Fruit fly (Drosophila melanogaster) whole organism, embryonic: ENCODE measurements around the gene Sce.
A peak's percentile ranks its signal among the peaks of the same experiment; 100 is the strongest.

Source experiments
- Asciz ChIP-seq: fragments of 200-800 bp; sonication (Bioruptor generic); optimal IDR thresholded peaks from 2 replicates; lab custom pipeline; 2017; ENCODE audit warnings: missing biosample characterization, mild to moderate bottlenecking, missing genetic modification characterization, missing genetic modification reagents
- CG11093 ChIP-seq: fragments of 200-800 bp; sonication (Bioruptor generic); IDR thresholded peaks from 3 replicates; pipeline ENCODE4 v1.3.6; 2022; ENCODE audit warnings: missing biosample characterization, missing genetic modification characterization
- CG11560 ChIP-seq: fragments of 200-800 bp; sonication (Bioruptor generic); IDR thresholded peaks from 3 replicates; pipeline ENCODE4 v1.3.6; 2022; ENCODE audit warnings: missing biosample characterization, missing genetic modification characterization
- CG12299 ChIP-seq: fragments of 200-800 bp; sonication (Bioruptor generic); optimal IDR thresholded peaks from 2 replicates; lab custom pipeline; 2018; ENCODE audit warnings: missing biosample characterization, mild to moderate bottlenecking, missing genetic modification characterization
- CG14014 ChIP-seq: fragments of 200-800 bp; sonication (Bioruptor generic); IDR thresholded peaks from 2 replicates; pipeline ENCODE4 v1.3.6; 2022; ENCODE audit warnings: missing biosample characterization, missing genetic modification characterization
- CG14860 ChIP-seq: fragments of 200-800 bp; sonication (Bioruptor generic); IDR thresholded peaks from 3 replicates; pipeline ENCODE4 v1.3.6; 2022; ENCODE audit warnings: missing biosample characterization, missing genetic modification characterization; ENCODE audit not compliant: partially characterized antibody
- CG18476 ChIP-seq: fragments of 200-800 bp; sonication (Bioruptor generic); optimal IDR thresholded peaks from 2 replicates; lab custom pipeline; 2016; ENCODE audit warnings: missing biosample characterization, mild to moderate bottlenecking, missing genetic modification characterization
- CG30403 ChIP-seq: fragments of 200-800 bp; sonication (Bioruptor generic); optimal IDR thresholded peaks from 3 replicates; lab custom pipeline; 2016; ENCODE audit warnings: missing biosample characterization, missing genetic modification characterization
- CG34376 ChIP-seq: fragments of 200-800 bp; sonication (Bioruptor generic); optimal IDR thresholded peaks from 2 replicates; lab custom pipeline; 2018; ENCODE audit warnings: missing biosample characterization, mild to moderate bottlenecking, missing genetic modification characterization
- CG3995 ChIP-seq: fragments of 200-800 bp; sonication (Bioruptor generic); optimal IDR thresholded peaks from 3 replicates; lab custom pipeline; 2016; ENCODE audit warnings: missing biosample characterization, missing genetic modification characterization
- CG4617 ChIP-seq: fragments of 200-800 bp; sonication (Bioruptor generic); optimal IDR thresholded peaks from 3 replicates; lab custom pipeline; 2016; ENCODE audit warnings: missing biosample characterization, missing genetic modification characterization, borderline replicate concordance
- CG6175 ChIP-seq: fragments of 200-800 bp; sonication (Bioruptor generic); IDR thresholded peaks from 3 replicates; pipeline ENCODE4 v1.3.6; 2022; ENCODE audit warnings: missing biosample characterization, missing genetic modification characterization
- CG6272 ChIP-seq: fragments of 200-800 bp; sonication (Bioruptor generic); IDR thresholded peaks from 2 replicates; pipeline ENCODE4 v1.3.6; 2022; ENCODE audit warnings: missing biosample characterization, missing genetic modification characterization
- CG7372 ChIP-seq: fragments of 200-800 bp; sonication (Bioruptor generic); IDR thresholded peaks from 2 replicates; pipeline ENCODE4 v1.3.6; 2022; ENCODE audit warnings: missing biosample characterization, missing genetic modification characterization
- CG9727 ChIP-seq: fragments of 200-800 bp; sonication (Bioruptor generic); optimal IDR thresholded peaks from 3 replicates; lab custom pipeline; 2017; ENCODE audit warnings: missing biosample characterization, mild to moderate bottlenecking, missing genetic modification characterization
- CG9817 ChIP-seq: fragments of 200-800 bp; sonication (Bioruptor generic); optimal IDR thresholded peaks from 2 replicates; lab custom pipeline; 2018; ENCODE audit warnings: missing biosample characterization, mild to moderate bottlenecking, missing genetic modification characterization, moderate library complexity
- CG9876 ChIP-seq: fragments of 200-800 bp; sonication (Bioruptor generic); optimal IDR thresholded peaks from 2 replicates; lab custom pipeline; 2016; ENCODE audit warnings: missing biosample characterization, missing genetic modification characterization
- Deaf1 ChIP-seq: fragments of 200-800 bp; optimal IDR thresholded peaks from 3 replicates; lab custom pipeline; 2019; ENCODE audit warnings: missing biosample characterization, mild to moderate bottlenecking, missing genetic modification characterization, moderate library complexity
- Doc3 ChIP-seq: fragments of 200-800 bp; sonication (Bioruptor generic); IDR thresholded peaks from 3 replicates; pipeline ENCODE4 v1.3.6; 2022; ENCODE audit warnings: missing biosample characterization, missing genetic modification characterization; ENCODE audit not compliant: partially characterized antibody
- Dp ChIP-seq: fragments of 200-800 bp; sonication (Bioruptor generic); optimal IDR thresholded peaks from 2 replicates; lab custom pipeline; 2018; ENCODE audit warnings: missing biosample characterization, mild to moderate bottlenecking, missing genetic modification characterization, moderate library complexity
- Ets97D ChIP-seq: fragments of 200-800 bp; sonication (Bioruptor generic); optimal IDR thresholded peaks from 3 replicates; lab custom pipeline; 2016; ENCODE audit warnings: missing biosample characterization, missing genetic modification characterization
- Hmr ChIP-seq: fragments of 200-800 bp; sonication (Bioruptor generic); optimal IDR thresholded peaks from 3 replicates; lab custom pipeline; 2017; ENCODE audit warnings: mild to moderate bottlenecking, missing biosample characterization, missing genetic modification reagents, missing genetic modification characterization
- Mad ChIP-seq: fragments of 200-800 bp; sonication (Bioruptor generic); optimal IDR thresholded peaks from 2 replicates; lab custom pipeline; 2016; ENCODE audit warnings: missing biosample characterization, missing genetic modification characterization
- Max ChIP-seq: fragments of 200-800 bp; sonication (Bioruptor generic); optimal IDR thresholded peaks from 2 replicates; lab custom pipeline; 2016; ENCODE audit warnings: missing biosample characterization, mild to moderate bottlenecking, missing genetic modification characterization
- NFAT ChIP-seq: fragments of 200-800 bp; sonication (Bioruptor generic); IDR thresholded peaks from 2 replicates; pipeline ENCODE4 v1.3.6; 2022; ENCODE audit warnings: missing biosample characterization, missing genetic modification characterization
- Neu2 ChIP-seq: fragments of 200-800 bp; sonication (Bioruptor generic); optimal IDR thresholded peaks from 3 replicates; lab custom pipeline; 2016; ENCODE audit warnings: missing biosample characterization, missing genetic modification characterization, borderline replicate concordance
- Rfx ChIP-seq: fragments of 200-800 bp; sonication (Bioruptor generic); IDR thresholded peaks from 2 replicates; pipeline ENCODE4 v1.3.6; 2022; ENCODE audit warnings: missing biosample characterization, missing genetic modification characterization
- Taf1 ChIP-seq: fragments of 200-800 bp; sonication (Bioruptor generic); IDR thresholded peaks from 2 replicates; pipeline ENCODE4 v1.3.6; 2022; ENCODE audit warnings: missing biosample characterization, missing genetic modification characterization
- al ChIP-seq: fragments of 200-800 bp; sonication (Bioruptor generic); IDR thresholded peaks from 2 replicates; pipeline ENCODE4 v1.3.6; 2022; ENCODE audit warnings: missing biosample characterization, missing genetic modification characterization
- ap ChIP-seq: fragments of 200-800 bp; sonication (Bioruptor generic); IDR thresholded peaks from 2 replicates; pipeline ENCODE4 v1.3.6; 2022; ENCODE audit warnings: missing biosample characterization, missing genetic modification characterization
- bab2 ChIP-seq: fragments of 200-800 bp; sonication (Bioruptor generic); optimal IDR thresholded peaks from 2 replicates; lab custom pipeline; 2016; ENCODE audit warnings: missing biosample characterization, missing genetic modification characterization
- br ChIP-seq: fragments of >200 bp; optimal IDR thresholded peaks from 2 replicates; lab custom pipeline; 2017
- corto ChIP-seq: fragments of 200-800 bp; sonication (Bioruptor generic); optimal IDR thresholded peaks from 2 replicates; lab custom pipeline; 2016; ENCODE audit warnings: missing biosample characterization, mild to moderate bottlenecking, missing genetic modification characterization, moderate library complexity
- crol ChIP-seq: fragments of 200-800 bp; sonication (Bioruptor generic); IDR thresholded peaks from 2 replicates; pipeline ENCODE4 v1.3.6; 2022; ENCODE audit warnings: missing biosample characterization, missing genetic modification characterization
- crp ChIP-seq, 2 experiments: fragments of 200-800 bp; sonication (Bioruptor generic); optimal IDR thresholded peaks; 2 replicates in 1 of 2; 3 replicates in 1 of 2; lab custom pipeline; 2017; ENCODE audit warnings: missing biosample characterization in 2 of 2, missing genetic modification characterization in 2 of 2, mild to moderate bottlenecking in 1 of 2, moderate library complexity in 1 of 2
- danr ChIP-seq: fragments of 200-800 bp; sonication (Bioruptor generic); IDR thresholded peaks from 2 replicates; pipeline ENCODE4 v1.3.6; 2022; ENCODE audit warnings: missing biosample characterization, missing genetic modification characterization
- dm ChIP-seq: fragments of 200-800 bp; sonication (Bioruptor generic); optimal IDR thresholded peaks from 3 replicates; lab custom pipeline; 2016; ENCODE audit warnings: missing biosample characterization, missing genetic modification characterization
- fru ChIP-seq: fragments of >200 bp; optimal IDR thresholded peaks from 2 replicates; lab custom pipeline; 2017
- gcm2 ChIP-seq: fragments of 200-800 bp; sonication (Bioruptor generic); optimal IDR thresholded peaks from 2 replicates; lab custom pipeline; 2016; ENCODE audit warnings: missing biosample characterization, missing genetic modification characterization
- gt ChIP-seq: fragments of 200-800 bp; sonication (Bioruptor generic); IDR thresholded peaks from 2 replicates; pipeline ENCODE4 v1.3.6; 2022; ENCODE audit warnings: missing biosample characterization, missing genetic modification characterization
- ind ChIP-seq: fragments of 200-800 bp; sonication (Bioruptor generic); optimal IDR thresholded peaks from 3 replicates; lab custom pipeline; 2016; ENCODE audit warnings: missing biosample characterization, missing genetic modification characterization
- inv ChIP-seq: fragments of 200-800 bp; sonication (Bioruptor generic); IDR thresholded peaks from 2 replicates; pipeline ENCODE4 v1.3.6; 2022; ENCODE audit warnings: missing biosample characterization, missing genetic modification characterization; ENCODE audit not compliant: partially characterized antibody
- jumu ChIP-seq: fragments of 200-800 bp; sonication (Bioruptor generic); optimal IDR thresholded peaks from 3 replicates; lab custom pipeline; 2016; ENCODE audit warnings: missing biosample characterization, missing genetic modification characterization
- kah ChIP-seq: fragments of 200-800 bp; sonication (Bioruptor generic); optimal IDR thresholded peaks from 2 replicates; lab custom pipeline; 2018; ENCODE audit warnings: missing biosample characterization, mild to moderate bottlenecking, missing genetic modification characterization
- otp ChIP-seq: fragments of 200-800 bp; sonication (Bioruptor generic); IDR thresholded peaks from 3 replicates; pipeline ENCODE4, ENCODE4 v1.3.6; 2022; ENCODE audit warnings: missing biosample characterization, missing genetic modification characterization
- pan ChIP-seq, 4 experiments: fragments of >200 bp in 3 of 4; fragments of 200-800 bp in 1 of 4; sonication (Bioruptor generic) in 1 of 4; optimal IDR thresholded peaks in 3 of 4; IDR thresholded peaks in 1 of 4; 2 replicates each; pipeline versions ENCODE4 v1.3.6 to Lab custom; 2017 to 2022; ENCODE audit warnings: missing biosample characterization in 2 of 4, missing genetic modification characterization in 2 of 4, mixed read lengths in 1 of 4
- prd ChIP-seq, 3 experiments: fragments of >200 bp in 2 of 3; fragments of 200-800 bp in 1 of 3; sonication (Bioruptor generic) in 1 of 3; optimal IDR thresholded peaks in 2 of 3; IDR thresholded peaks in 1 of 3; 2 replicates in 2 of 3; 3 replicates in 1 of 3; pipeline versions ENCODE4 v1.3.6 to Lab custom; 2017 to 2022; ENCODE audit warnings: missing biosample characterization in 1 of 3, missing genetic modification characterization in 1 of 3
- tgo ChIP-seq: fragments of 200-800 bp; sonication (Bioruptor generic); IDR thresholded peaks from 3 replicates; pipeline ENCODE4 v1.3.6; 2022; ENCODE audit warnings: missing biosample characterization, missing genetic modification characterization
- twi ChIP-seq: fragments of 200-800 bp; optimal IDR thresholded peaks from 2 replicates; lab custom pipeline; 2019; ENCODE audit warnings: missing biosample characterization, mild to moderate bottlenecking, missing genetic modification characterization, moderate library complexity
- wek ChIP-seq: fragments of 200-800 bp; sonication (Bioruptor generic); optimal IDR thresholded peaks from 3 replicates; lab custom pipeline; 2018; ENCODE audit warnings: missing biosample characterization, mild to moderate bottlenecking, missing genetic modification characterization, moderate library complexity

Gene Sce

DNA sequence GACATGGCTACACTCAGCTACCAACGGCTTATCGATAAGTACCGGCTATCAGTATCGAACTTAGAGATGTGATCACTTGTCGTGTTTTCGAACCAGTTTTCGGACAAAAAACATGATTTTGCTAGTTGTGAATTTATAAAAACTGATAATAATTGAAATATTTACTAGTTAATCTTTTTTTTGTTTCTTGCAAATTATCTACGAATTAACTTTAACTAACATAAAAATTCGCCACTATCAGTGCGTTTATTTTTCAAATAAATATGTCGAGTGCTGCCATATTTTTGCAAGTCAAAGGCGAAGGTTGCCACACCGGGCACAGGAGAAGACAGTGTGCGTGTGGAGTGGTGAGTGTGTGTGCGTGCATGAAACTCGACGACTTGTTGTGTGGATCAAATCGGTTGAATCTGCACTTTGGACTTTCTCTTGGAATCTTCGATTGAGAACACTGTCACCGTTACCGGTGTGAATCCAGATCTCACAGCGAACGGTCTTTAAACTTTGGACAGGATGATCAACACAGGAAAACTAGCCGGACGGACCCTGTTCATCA lies 4.6 kb downstream of the Sce start, which contains the start of gene Hsdl2 (continued):
- TF ChIP-seq Max (GFP tag; lab: Kevin White, UChicago) (peak; percentile 51), CG9876 (GFP tag; lab: Kevin White, UChicago) (no peak), CG34376 (GFP tag; lab: Kevin White, UChicago) (peak; percentile 49), crp (GFP tag; optimal IDR thresholded peaks at IDR 0.05; lab: Kevin White, UChicago) (peak in 1 of 2 experiments; percentile 21), Dp (GFP tag; lab: Kevin White, UChicago) (peak; percentile 92), Taf1 (GFP tag; lab: Robert Waterston, UW) (no peak), CG6175 (GFP tag; lab: Robert Waterston, UW) (no peak), otp (GFP tag; lab: Robert Waterston, UW) (no peak), gcm2 (peak; percentile 7), Neu2 (GFP tag; lab: Kevin White, UChicago) (no peak), CG12299 (no peak), gt (GFP tag; lab: Robert Waterston, UW) (no peak), CG14860 (GFP tag; lab: Robert Waterston, UW) (peak; percentile 63; the same call in 2 of the 3 replicates), Deaf1 (tag; lab: Kevin White, UChicago) (no peak), crol (GFP tag; lab: Robert Waterston, UW) (no peak), corto (no peak), al (GFP tag; lab: Robert Waterston, UW) (peak; percentile 9; the same call in 1 of the 2 replicates), Doc3 (peak; percentile 39; the same call in 2 of the 3 replicates), danr (GFP tag; lab: Robert Waterston, UW) (no peak), CG6272 (GFP tag; lab: Robert Waterston, UW) (peak; percentile 39; the same call in 1 of the 2 replicates), inv (no peak; the same call in 1 of the 2 replicates), CG9727 (GFP tag; lab: Kevin White, UChicago) (peak; percentile 18), br (lab: Kevin White, UChicago) (no peak), prd (optimal IDR thresholded peaks at IDR 0.05; lab: Kevin White, UChicago) (no peak), prd (GFP tag; IDR thresholded peaks at IDR 0.05; lab: Robert Waterston, UW) (peak; percentile 70), Hmr (GFP tag; lab: Kevin White, UChicago) (peak; percentile 61), pan (optimal IDR thresholded peaks at IDR 0.05; lab: Kevin White, UChicago) (no peak), pan (GFP tag; optimal IDR thresholded peaks at IDR 0.05 in 1 of 2, IDR thresholded peaks at IDR 0.05 in 1 of 2) (peak in 1 of 2 experiments; percentile 54), Ets97D (peak; percentile 33), ap (GFP tag; lab: Robert Waterston, UW) (no peak), wek (GFP tag; lab: Kevin White, UChicago) (no peak), CG4617 (GFP tag; lab: Kevin White, UChicago) (no peak), Mad (GFP tag; lab: Kevin White, UChicago) (peak; percentile 67), CG18476 (GFP tag; lab: Kevin White, UChicago) (peak; percentile 18), CG11093 (GFP tag; lab: Robert Waterston, UW) (no peak), CG14014 (GFP tag; lab: Robert Waterston, UW) (no peak), CG11560 (tag; lab: Robert Waterston, UW) (no peak), Asciz (GFP tag; lab: Kevin White, UChicago) (no peak), tgo (GFP tag; lab: Robert Waterston, UW) (peak; percentile 48; the same call in 2 of the 3 replicates), CG7372 (GFP tag; lab: Robert Waterston, UW) (peak; percentile 42; the same call in 1 of the 2 replicates), CG30403 (GFP tag; lab: Kevin White, UChicago) (peak; percentile 37), twi (tag; lab: Kevin White, UChicago) (no peak), bab2 (GFP tag; lab: Kevin White, UChicago) (peak; percentile 2), NFAT (GFP tag; lab: Robert Waterston, UW) (peak; percentile 27; the same call in 1 of the 2 replicates), fru (no peak), ind (peak; percentile 55), kah (GFP tag; lab: Kevin White, UChicago) (no peak), dm (GFP tag; lab: Kevin White, UChicago) (peak; percentile 32), CG9817 (peak; percentile 30), Rfx (peak; percentile 63; the same call in 1 of the 2 replicates), jumu (peak; percentile 17), CG3995 (GFP tag; lab: Kevin White, UChicago) (peak; percentile 67)
